Fruit fly (Drosophila melanogaster): ENCODE data around the gene CG11722.

DNA sequence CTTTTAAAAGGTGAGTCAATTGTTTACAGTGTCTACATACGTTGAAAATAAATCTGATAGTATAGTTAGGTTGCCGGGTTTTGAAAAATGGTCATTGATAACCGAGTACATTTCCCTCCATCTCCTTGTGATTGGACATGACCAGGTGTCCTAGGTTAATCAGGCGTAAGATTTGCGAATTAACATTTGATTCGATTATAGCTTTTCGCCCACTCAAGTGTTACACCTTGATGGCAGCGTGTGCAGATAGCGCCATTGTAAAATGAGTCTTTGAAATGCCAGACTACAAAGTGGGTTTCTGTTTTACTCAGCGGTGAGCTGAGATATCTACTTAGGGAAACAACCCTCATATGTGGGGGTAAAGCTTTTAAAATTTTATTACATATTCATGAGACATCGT lies 9.7 kb upstream of the CG11722 start:
- no peak for TF ChIP-seq CG33017 (tag; optimal IDR thresholded peaks at IDR 0.05)
- no peak for TF ChIP-seq CG12768 (GFP tag; optimal IDR thresholded peaks at IDR 0.05)
- TF ChIP-seq Clk (GFP tag; optimal IDR thresholded peaks at IDR 0.05): no peak
- no peak for TF ChIP-seq cic (GFP tag; optimal IDR thresholded peaks at IDR 0.05)
- no peak for TF ChIP-seq kay (GFP tag; ENCODE audit: borderline replicate concordance)
- no peak for TF ChIP-seq CG7101 (tag; optimal IDR thresholded peaks at IDR 0.05)
- no peak for TF ChIP-seq toe (GFP tag; optimal IDR thresholded peaks at IDR 0.05)
- no peak for TF ChIP-seq ovo (GFP tag; optimal IDR thresholded peaks at IDR 0.05)
- TF ChIP-seq tj (GFP tag; optimal IDR thresholded peaks at IDR 0.05): no peak
- no peak for TF ChIP-seq Mnt (GFP tag; optimal IDR thresholded peaks at IDR 0.05)
